Fruit fly (Drosophila melanogaster): Measurements from ENCODE around the gene CG14659.
A peak's percentile ranks its signal among the peaks of the same experiment; 100 is the strongest.

Gene CG14659

dm6 chr3R:4825188-4825587, 5.9 kb downstream of the CG14659 start:
- TF ChIP-seq usp (GFP tag; optimal IDR thresholded peaks at IDR 0.05) (no peak), Mio (GFP tag; optimal IDR thresholded peaks at IDR 0.05) (no peak), foxo (GFP tag; optimal IDR thresholded peaks at IDR 0.05) (no peak), h (GFP tag; optimal IDR thresholded peaks at IDR 0.05) (no peak), CrebA (GFP tag; optimal IDR thresholded peaks at IDR 0.05; ENCODE audit: borderline replicate concordance) (no peak), pan (optimal IDR thresholded peaks at IDR 0.05) (no peak), tai (GFP tag; optimal IDR thresholded peaks at IDR 0.05) (no peak), sage (GFP tag; optimal IDR thresholded peaks at IDR 0.05) (no peak), rgr (GFP tag; optimal IDR thresholded peaks at IDR 0.05) (no peak), brk (GFP tag; optimal IDR thresholded peaks at IDR 0.05) (no peak), Vsx2 (GFP tag; optimal IDR thresholded peaks at IDR 0.05; ENCODE audit: partially characterized antibody) (no peak), Sp1 (GFP tag; optimal IDR thresholded peaks at IDR 0.05) (no peak), Hr78 (GFP tag; optimal IDR thresholded peaks at IDR 0.05) (no peak), jim (GFP tag; optimal IDR thresholded peaks at IDR 0.05) (no peak), lola (GFP tag; optimal IDR thresholded peaks at IDR 0.05) (no peak), Hr83 (GFP tag; optimal IDR thresholded peaks at IDR 0.05; ENCODE audit: poor library complexity, severe bottlenecking) (no peak), psq (GFP tag; optimal IDR thresholded peaks at IDR 0.05) (no peak)

dm6 chr3R:4821098-4821605, 9.9 kb downstream of the CG14659 start, which contains the start of gene CG14657:
TSS of gene CG14657 (minus strand) at chr3R:4821432.
- TF ChIP-seq N (GFP tag; optimal IDR thresholded peaks at IDR 0.05) (peak; percentile 69), Dif (GFP tag; optimal IDR thresholded peaks at IDR 0.05; ENCODE audit: partially characterized antibody) (peak; percentile 15), Dfd (GFP tag; optimal IDR thresholded peaks at IDR 0.05) (no peak), psq (GFP tag; optimal IDR thresholded peaks at IDR 0.05) (peak; percentile 5), Vsx2 (GFP tag; optimal IDR thresholded peaks at IDR 0.05; ENCODE audit: partially characterized antibody) (no peak)

DNA sequence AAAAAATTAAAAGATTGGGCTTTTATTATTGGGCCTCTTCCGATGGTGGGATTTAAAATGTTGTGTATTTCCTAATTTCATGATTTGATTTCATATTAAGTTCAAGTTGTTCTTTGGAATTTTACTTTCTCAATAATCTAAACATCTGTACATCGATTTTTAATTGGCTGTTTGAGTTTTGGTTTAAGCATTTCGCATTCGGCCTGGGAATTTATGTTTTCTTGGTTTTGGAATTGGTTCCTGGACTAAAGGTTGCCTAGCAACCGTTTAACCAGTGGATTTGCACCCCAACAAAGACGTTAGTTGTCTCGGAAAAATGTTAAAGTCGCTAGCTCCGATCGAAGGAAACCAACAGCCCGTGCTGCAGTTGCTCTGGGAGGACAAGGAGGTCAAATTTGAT, 15.1 kb downstream of the CG14659 start, which contains the start of gene BBS5:
BBS5 (plus strand) TSS at position 301 of the 400 bp plus-strand sequence.
- no peak for TF ChIP-seq Jra (GFP tag; optimal IDR thresholded peaks at IDR 0.05)
- no peak for TF ChIP-seq Hr78 (GFP tag; optimal IDR thresholded peaks at IDR 0.05)
- no peak for TF ChIP-seq sage (GFP tag; optimal IDR thresholded peaks at IDR 0.05)
- TF ChIP-seq woc (GFP tag; optimal IDR thresholded peaks at IDR 0.05) = no peak
- TF ChIP-seq Vsx2 (GFP tag; optimal IDR thresholded peaks at IDR 0.05; ENCODE audit: partially characterized antibody) = no peak
- TF ChIP-seq Dfd (GFP tag; optimal IDR thresholded peaks at IDR 0.05) = no peak
- no peak for TF ChIP-seq dsf (GFP tag; optimal IDR thresholded peaks at IDR 0.05; ENCODE audit: borderline replicate concordance)
- no peak for TF ChIP-seq N (GFP tag; optimal IDR thresholded peaks at IDR 0.05)
- no peak for TF ChIP-seq Sp1 (GFP tag; optimal IDR thresholded peaks at IDR 0.05)

dm6 chr3R:4814677-4815076, 16.4 kb downstream of the CG14659 start:
- TF ChIP-seq CG32264 (GFP tag; optimal IDR thresholded peaks at IDR 0.05) (no peak), CrebA (GFP tag; optimal IDR thresholded peaks at IDR 0.05; ENCODE audit: borderline replicate concordance) (no peak), pan (optimal IDR thresholded peaks at IDR 0.05) (no peak), woc (GFP tag; optimal IDR thresholded peaks at IDR 0.05) (no peak), Myc (optimal IDR thresholded peaks at IDR 0.05) (no peak)

dm6 chr3R:4813172-4813716, 17.9 kb downstream of the CG14659 start:
- TF ChIP-seq br (GFP tag; optimal IDR thresholded peaks at IDR 0.05) (peak; percentile 28), ey (GFP tag; optimal IDR thresholded peaks at IDR 0.05) (no peak), CG32264 (GFP tag; optimal IDR thresholded peaks at IDR 0.05) (peak; percentile 37), Sp1 (GFP tag; optimal IDR thresholded peaks at IDR 0.05) (peak; percentile 37), Hr78 (GFP tag; optimal IDR thresholded peaks at IDR 0.05) (no peak), woc (GFP tag; optimal IDR thresholded peaks at IDR 0.05) (peak; percentile 51), dl (GFP tag; optimal IDR thresholded peaks at IDR 0.05; ENCODE audit: insufficient read depth in 1 of 2, partially characterized antibody in 2 of 2) (no peak), psq (GFP tag; optimal IDR thresholded peaks at IDR 0.05) (peak; percentile 19), Jra (GFP tag; optimal IDR thresholded peaks at IDR 0.05) (no peak), Rel (GFP tag; optimal IDR thresholded peaks at IDR 0.05) (no peak), Rel (tag; optimal IDR thresholded peaks at IDR 0.05) (peak; percentile 48), Hnf4 (GFP tag; optimal IDR thresholded peaks at IDR 0.05) (peak; percentile 51), tai (GFP tag; optimal IDR thresholded peaks at IDR 0.05) (peak; percentile 12), OdsH (GFP tag; optimal IDR thresholded peaks at IDR 0.05) (peak; percentile 24), usp (GFP tag; optimal IDR thresholded peaks at IDR 0.05) (no peak), h (GFP tag; optimal IDR thresholded peaks at IDR 0.05) (peak; percentile 25), Hr83 (GFP tag; optimal IDR thresholded peaks at IDR 0.05; ENCODE audit: poor library complexity, severe bottlenecking) (peak; percentile 72), CG9705 (GFP tag; optimal IDR thresholded peaks at IDR 0.05) (peak; percentile 16), rgr (GFP tag; optimal IDR thresholded peaks at IDR 0.05) (peak; percentile 41), Myc (optimal IDR thresholded peaks at IDR 0.05) (no peak), fru (GFP tag; optimal IDR thresholded peaks at IDR 0.05) (peak; percentile 28), dmrt93B (GFP tag; optimal IDR thresholded peaks at IDR 0.05) (no peak)

Measured in whole organism, wandering third instar larva.